Worm (Caenorhabditis elegans): ENCODE measurements around the gene ciao-2B.

DNA sequence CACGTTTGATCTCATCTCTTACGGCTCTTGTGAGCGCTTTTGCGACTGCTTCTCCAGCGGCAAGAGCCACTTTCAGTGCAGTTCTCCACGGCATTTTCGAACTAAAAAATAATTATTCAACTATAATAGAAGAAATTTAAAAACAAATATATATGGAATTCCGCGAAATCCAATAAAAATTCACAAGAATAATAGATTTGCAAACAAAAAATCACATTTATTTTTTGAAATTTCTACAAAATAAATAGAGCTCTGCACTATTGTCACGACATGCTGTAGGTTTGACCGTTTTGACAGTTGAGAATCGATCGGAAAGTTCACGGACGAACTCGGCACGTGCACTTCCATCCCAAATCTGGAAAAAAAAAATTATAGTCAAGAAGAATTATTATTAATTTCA, 3.8 kb downstream of the ciao-2B start, which contains the start of gene F45G2.8:
- TF ChIP-seq ceh-82 (tag; optimal IDR thresholded peaks at IDR 0.05) (no peak), fos-1 (tag; optimal IDR thresholded peaks at IDR 0.05) (no peak), nhr-25 (tag; optimal IDR thresholded peaks at IDR 0.05) (no peak), daf-12 (tag; optimal IDR thresholded peaks at IDR 0.05) (no peak), ztf-11 (tag; optimal IDR thresholded peaks at IDR 0.05) (no peak), pha-4 (tag; optimal IDR thresholded peaks at IDR 0.05) (no peak)

All from whole organism, L3 larva.